Fruit fly (Drosophila melanogaster): ENCODE data around the gene TrpRS-m.

TrpRS-m gene

DNA sequence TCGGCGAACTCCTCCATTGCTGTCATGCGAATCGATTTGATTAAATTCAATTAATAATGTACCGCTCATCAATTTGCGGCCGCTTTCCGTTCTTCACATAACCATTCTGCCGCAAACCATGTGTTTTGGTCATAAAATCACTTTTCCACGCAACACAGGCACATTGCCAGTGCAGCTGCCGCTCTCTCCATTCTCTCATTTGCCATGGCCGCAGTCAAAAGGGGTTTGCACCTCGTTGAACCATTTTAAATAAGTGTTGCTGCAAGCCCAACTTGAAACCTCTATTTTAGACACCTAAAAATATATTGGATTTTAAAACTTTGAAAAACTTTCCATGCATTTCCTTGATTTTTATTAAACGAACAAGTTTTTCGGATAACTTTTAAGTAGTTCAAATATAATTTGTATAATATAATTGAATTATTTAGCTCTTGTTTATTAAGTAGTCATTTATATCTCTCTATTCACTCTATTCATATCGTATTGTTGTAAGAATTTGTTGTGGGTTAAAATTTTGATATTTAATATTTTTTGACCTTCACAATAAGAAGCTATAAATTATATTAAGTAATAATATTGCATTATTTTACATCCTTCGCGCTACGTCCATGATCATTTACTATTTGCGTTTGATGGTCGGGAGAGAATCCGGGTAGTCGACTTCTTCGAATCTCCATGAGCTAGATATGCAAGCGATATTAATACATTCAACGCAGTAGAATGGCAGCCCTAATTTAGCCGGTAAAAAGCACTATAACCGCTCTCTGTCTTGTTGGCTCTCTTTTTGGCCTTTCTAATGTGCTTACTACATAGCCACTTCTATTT is 7.3 kb downstream of the TrpRS-m start, which contains the start of gene CG5535:
CG5535 (minus strand) TSS at position 140 of the 825 bp plus-strand sequence.
- TF ChIP-seq pdm3 (GFP tag; optimal IDR thresholded peaks at IDR 0.05): peak; percentile 64
- peak in 1 of 2 experiments; percentile 98 for TF ChIP-seq salr (GFP tag; optimal IDR thresholded peaks at IDR 0.05)
- peak; percentile 41 for TF ChIP-seq Sox14 (GFP tag; optimal IDR thresholded peaks at IDR 0.05)
- no peak for TF ChIP-seq Sox102F (GFP tag; optimal IDR thresholded peaks at IDR 0.05)
- TF ChIP-seq CG8632 (GFP tag; optimal IDR thresholded peaks at IDR 0.05): peak; percentile 57
- no peak for TF ChIP-seq fd85E (GFP tag; optimal IDR thresholded peaks at IDR 0.05)
- peak; percentile 32 for TF ChIP-seq topi (GFP tag; optimal IDR thresholded peaks at IDR 0.05)
- TF ChIP-seq Ets21C (GFP tag; optimal IDR thresholded peaks at IDR 0.05): no peak
- TF ChIP-seq spab (GFP tag; optimal IDR thresholded peaks at IDR 0.05): peak; percentile 77
- TF ChIP-seq ss (GFP tag; optimal IDR thresholded peaks at IDR 0.05): peak; percentile 48 to 52
- TF ChIP-seq CG6854 (GFP tag; optimal IDR thresholded peaks at IDR 0.05): no peak
- TF ChIP-seq Eip93F (GFP tag; optimal IDR thresholded peaks at IDR 0.05): no peak
- peak; percentile 32 for TF ChIP-seq Sox15 (GFP tag; optimal IDR thresholded peaks at IDR 0.05)
- TF ChIP-seq CG8319 (GFP tag; optimal IDR thresholded peaks at IDR 0.05): peak; percentile 20
- peak; percentile 74 for TF ChIP-seq CG16779 (tag; optimal IDR thresholded peaks at IDR 0.05)
- TF ChIP-seq Hr39 (GFP tag; optimal IDR thresholded peaks at IDR 0.05): peak; percentile 36
- TF ChIP-seq esn (GFP tag; optimal IDR thresholded peaks at IDR 0.05): peak; percentile 65
- TF ChIP-seq OdsH (GFP tag; optimal IDR thresholded peaks at IDR 0.05): peak; percentile 74
- no peak for TF ChIP-seq CG1621 (tag; optimal IDR thresholded peaks at IDR 0.05)
- peak; percentile 68 for TF ChIP-seq CG3919 (GFP tag; optimal IDR thresholded peaks at IDR 0.05)
- peak; percentile 73 for TF ChIP-seq Hr4 (GFP tag; optimal IDR thresholded peaks at IDR 0.05)
- peak; percentile 75 for TF ChIP-seq CG3032 (tag; optimal IDR thresholded peaks at IDR 0.05)
- TF ChIP-seq acj6 (GFP tag; optimal IDR thresholded peaks at IDR 0.05): peak; percentile 76
- peak; percentile 50 for TF ChIP-seq dsx (GFP tag; optimal IDR thresholded peaks at IDR 0.05; ENCODE audit: poor library complexity, severe bottlenecking)
- TF ChIP-seq CG15336 (GFP tag; IDR thresholded peaks at IDR 0.05): peak; percentile 44
- TF ChIP-seq CG6808 (GFP tag; optimal IDR thresholded peaks at IDR 0.05): peak; percentile 88
- peak; percentile 79 for TF ChIP-seq net (GFP tag; optimal IDR thresholded peaks at IDR 0.05)
- TF ChIP-seq Smox (GFP tag; optimal IDR thresholded peaks at IDR 0.05): no peak
- TF ChIP-seq CG10631 (GFP tag; optimal IDR thresholded peaks at IDR 0.05): peak; percentile 83
- peak; percentile 96 for TF ChIP-seq CG32006 (GFP tag; optimal IDR thresholded peaks at IDR 0.05)
- TF ChIP-seq CG6163 (GFP tag; IDR thresholded peaks at IDR 0.05): no peak
- peak; percentile 56 for TF ChIP-seq CG34406 (GFP tag; optimal IDR thresholded peaks at IDR 0.05)
- TF ChIP-seq fkh (GFP tag; optimal IDR thresholded peaks at IDR 0.05): peak; percentile 68
- TF ChIP-seq dac (GFP tag; optimal IDR thresholded peaks at IDR 0.05): peak; percentile 60
- peak; percentile 58 for TF ChIP-seq Lpt (GFP tag; optimal IDR thresholded peaks at IDR 0.05)
- peak; percentile 91 for TF ChIP-seq CG6276 (GFP tag; optimal IDR thresholded peaks at IDR 0.05)
- peak; percentile 26; the same call in 1 of the 2 replicates for TF ChIP-seq CG11294 (GFP tag; IDR thresholded peaks at IDR 0.05)
- TF ChIP-seq CG31627 (GFP tag; optimal IDR thresholded peaks at IDR 0.05): peak; percentile 37
- TF ChIP-seq CG11762 (GFP tag; optimal IDR thresholded peaks at IDR 0.05; ENCODE audit: insufficient read depth): peak; percentile 47
- TF ChIP-seq Blimp-1 (GFP tag; optimal IDR thresholded peaks at IDR 0.05): no peak
- TF ChIP-seq achi (GFP tag; optimal IDR thresholded peaks at IDR 0.05): peak; percentile 78
- TF ChIP-seq Ets96B (tag; optimal IDR thresholded peaks at IDR 0.05): peak; percentile 73
- TF ChIP-seq fd59A (GFP tag; optimal IDR thresholded peaks at IDR 0.05): peak; percentile 60
- TF ChIP-seq CG11902 (GFP tag; optimal IDR thresholded peaks at IDR 0.05): peak; percentile 12
- TF ChIP-seq CG7368 (GFP tag; optimal IDR thresholded peaks at IDR 0.05): peak; percentile 47
- no peak for TF ChIP-seq Hr38 (GFP tag; optimal IDR thresholded peaks at IDR 0.05)
- peak; percentile 66 for TF ChIP-seq CG6792 (GFP tag; optimal IDR thresholded peaks at IDR 0.05)
- peak; percentile 29 for TF ChIP-seq lz (GFP tag; optimal IDR thresholded peaks at IDR 0.05)
- TF ChIP-seq Met (GFP tag; optimal IDR thresholded peaks at IDR 0.05): no peak
- peak; percentile 77 for TF ChIP-seq CG8119 (GFP tag; IDR thresholded peaks at IDR 0.05)

Data from whole organism, prepupa.